Fruit fly (Drosophila melanogaster): ENCODE data around the gene CG14537.

dm6 chr2L:7833238-7833637 is 7.0 kb upstream of the CG14537 start:
- TF ChIP-seq CG8301 (tag; optimal IDR thresholded peaks at IDR 0.05) (no peak), Ets98B (GFP tag; IDR thresholded peaks at IDR 0.05) (no peak), CG12605 (GFP tag; IDR thresholded peaks at IDR 0.05) (no peak), gl (tag; optimal IDR thresholded peaks at IDR 0.05) (no peak), D1 (tag; optimal IDR thresholded peaks at IDR 0.05) (no peak), CG13204 (GFP tag; optimal IDR thresholded peaks at IDR 0.05) (no peak), EcR (GFP tag; optimal IDR thresholded peaks at IDR 0.05) (no peak), CG14655 (GFP tag; optimal IDR thresholded peaks at IDR 0.05) (no peak)

Measured in whole organism, pupa.